Fruit fly (Drosophila melanogaster): Measurements from ENCODE around the gene CG31955.

Gene CG31955

dm6 chr2L:3719414-3719959, 6.6 kb upstream of the CG31955 start (continued):
- TF ChIP-seq Scr (GFP tag; IDR thresholded peaks at IDR 0.05; ENCODE audit: partially characterized antibody) = no peak
- no peak for TF ChIP-seq NFAT (GFP tag; IDR thresholded peaks at IDR 0.05)
- TF ChIP-seq Fer1 (GFP tag; optimal IDR thresholded peaks at IDR 0.05) = no peak
- no peak for TF ChIP-seq sens-2 (GFP tag; IDR thresholded peaks at IDR 0.05)
- TF ChIP-seq shn (GFP tag; optimal IDR thresholded peaks at IDR 0.05) = no peak
- TF ChIP-seq Myb (GFP tag; optimal IDR thresholded peaks at IDR 0.05) = no peak
- no peak for TF ChIP-seq abd-A (tag; optimal IDR thresholded peaks at IDR 0.05)
- no peak for TF ChIP-seq CG10267 (tag; optimal IDR thresholded peaks at IDR 0.05)
- TF ChIP-seq lmd (GFP tag; IDR thresholded peaks at IDR 0.05) = peak; percentile 41; the same call in 1 of the 2 replicates
- no peak for TF ChIP-seq CG17912 (GFP tag; optimal IDR thresholded peaks at IDR 0.05)
- TF ChIP-seq dysf (GFP tag; IDR thresholded peaks at IDR 0.05) = peak; percentile 22; the same call in 1 of the 3 replicates
- TF ChIP-seq B-H1 (GFP tag; IDR thresholded peaks at IDR 0.05) = no peak
- no peak for TF ChIP-seq CG9797 (GFP tag; optimal IDR thresholded peaks at IDR 0.05)

dm6 chr2L:3717673-3718235, 4.8 kb upstream of the CG31955 start, which contains the start of the genes lectin-24A and Shaw:
Gene lectin-24A (minus strand): TSS chr2L:3717773.
Gene Shaw (plus strand): TSS chr2L:3718185.
- no peak for TF ChIP-seq HmgZ (tag; optimal IDR thresholded peaks at IDR 0.05)
- TF ChIP-seq Deaf1 (tag; optimal IDR thresholded peaks at IDR 0.05) = peak; percentile 73
- TF ChIP-seq shn (GFP tag; optimal IDR thresholded peaks at IDR 0.05) = no peak
- no peak for TF ChIP-seq Eip74EF (GFP tag; optimal IDR thresholded peaks at IDR 0.05)
- TF ChIP-seq HmgD (GFP tag; optimal IDR thresholded peaks at IDR 0.05) = no peak
- no peak for TF ChIP-seq HLH54F (GFP tag; optimal IDR thresholded peaks at IDR 0.05)
- TF ChIP-seq psq (GFP tag; optimal IDR thresholded peaks at IDR 0.05) = peak; percentile 31
- TF ChIP-seq pzg (GFP tag; optimal IDR thresholded peaks at IDR 0.05) = peak; percentile 2
- TF ChIP-seq ewg (GFP tag; optimal IDR thresholded peaks at IDR 0.05) = peak; percentile 83
- TF ChIP-seq Camta (GFP tag; optimal IDR thresholded peaks at IDR 0.05) = no peak
- no peak for TF ChIP-seq klu (GFP tag; IDR thresholded peaks at IDR 0.05)
- no peak for TF ChIP-seq CG32532 (GFP tag; IDR thresholded peaks at IDR 0.05)
- TF ChIP-seq CG2875 (GFP tag; optimal IDR thresholded peaks at IDR 0.05) = no peak
- TF ChIP-seq Dp (GFP tag; optimal IDR thresholded peaks at IDR 0.05) = peak; percentile 19
- no peak for TF ChIP-seq crol (GFP tag; IDR thresholded peaks at IDR 0.05)
- TF ChIP-seq CG2116 (GFP tag; optimal IDR thresholded peaks at IDR 0.05) = peak; percentile 48
- no peak for TF ChIP-seq trem (tag; optimal IDR thresholded peaks at IDR 0.05)
- TF ChIP-seq E2f2 (GFP tag; IDR thresholded peaks at IDR 0.05) = peak; percentile 36; the same call in 1 of the 2 replicates
- no peak for TF ChIP-seq CG7839 (tag; optimal IDR thresholded peaks at IDR 0.05)
- no peak for TF ChIP-seq org-1 (GFP tag; optimal IDR thresholded peaks at IDR 0.05)
- no peak for TF ChIP-seq CG9727 (GFP tag; optimal IDR thresholded peaks at IDR 0.05)
- TF ChIP-seq mirr (GFP tag; optimal IDR thresholded peaks at IDR 0.05) = no peak
- no peak for TF ChIP-seq eve (GFP tag; optimal IDR thresholded peaks at IDR 0.05)
- TF ChIP-seq CG16813 (GFP tag; IDR thresholded peaks at IDR 0.05; ENCODE audit: partially characterized antibody) = no peak
- TF ChIP-seq Meics (GFP tag; optimal IDR thresholded peaks at IDR 0.05) = no peak
- no peak for TF ChIP-seq CG4282 (GFP tag; optimal IDR thresholded peaks at IDR 0.05)
- TF ChIP-seq Awh (GFP tag; IDR thresholded peaks at IDR 0.05) = no peak
- no peak for TF ChIP-seq CG9797 (GFP tag; optimal IDR thresholded peaks at IDR 0.05)
- TF ChIP-seq NC2β (GFP tag; optimal IDR thresholded peaks at IDR 0.05) = no peak

All from whole organism, embryonic.